Fruit fly (Drosophila melanogaster): ENCODE data around the gene CG17075.

CG17075 gene

dm6 chr2L:267441-268089, at the start of gene CG17075 (continued):
- peak; percentile 66 for TF ChIP-seq CG10565 (GFP tag; optimal IDR thresholded peaks at IDR 0.05)
- TF ChIP-seq CG11085 (GFP tag; IDR thresholded peaks at IDR 0.05) = peak; percentile 94
- TF ChIP-seq cato (GFP tag; optimal IDR thresholded peaks at IDR 0.05; ENCODE audit: borderline replicate concordance) = peak; percentile 88
- peak; percentile 42 for TF ChIP-seq CG7271 (tag; optimal IDR thresholded peaks at IDR 0.05)
- no peak for TF ChIP-seq tna (GFP tag; IDR thresholded peaks at IDR 0.05; ENCODE audit: partially characterized antibody)
- TF ChIP-seq CG11695 (GFP tag; IDR thresholded peaks at IDR 0.05) = peak; percentile 96
- peak; percentile 83 for TF ChIP-seq Fer2 (tag; optimal IDR thresholded peaks at IDR 0.05)
- TF ChIP-seq CHES-1-like (GFP tag; optimal IDR thresholded peaks at IDR 0.05) = peak; percentile 68
- peak; percentile 93 for TF ChIP-seq Abd-B (GFP tag; optimal IDR thresholded peaks at IDR 0.05)
- TF ChIP-seq Sox102F (GFP tag; optimal IDR thresholded peaks at IDR 0.05) = peak; percentile 97
- TF ChIP-seq Six4 (GFP tag; optimal IDR thresholded peaks at IDR 0.05) = peak; percentile 86
- TF ChIP-seq pros (GFP tag; optimal IDR thresholded peaks at IDR 0.05) = no peak
- TF ChIP-seq HmgZ (tag; optimal IDR thresholded peaks at IDR 0.05) = peak; percentile 95
- peak; percentile 75 to 96 for TF ChIP-seq Hr51 (GFP tag; optimal IDR thresholded peaks at IDR 0.05)
- TF ChIP-seq ind (GFP tag; optimal IDR thresholded peaks at IDR 0.05) = peak; percentile 94
- no peak for TF ChIP-seq CG8478 (optimal IDR thresholded peaks at IDR 0.05)
- TF ChIP-seq Hsf (GFP tag; optimal IDR thresholded peaks at IDR 0.05) = peak; percentile 91
- no peak for TF ChIP-seq CG16813 (GFP tag; IDR thresholded peaks at IDR 0.05; ENCODE audit: partially characterized antibody)
- no peak for TF ChIP-seq CG33557 (GFP tag; optimal IDR thresholded peaks at IDR 0.05)
- no peak for TF ChIP-seq Opbp (GFP tag; IDR thresholded peaks at IDR 0.05; ENCODE audit: partially characterized antibody)
- peak; percentile 64 for TF ChIP-seq CG10274 (GFP tag; optimal IDR thresholded peaks at IDR 0.05)
- peak; percentile 92 for TF ChIP-seq scrt (GFP tag; optimal IDR thresholded peaks at IDR 0.05)
- peak; percentile 24 for TF ChIP-seq CG3163 (GFP tag; optimal IDR thresholded peaks at IDR 0.05)
- peak; percentile 97 for TF ChIP-seq CG15269 (tag; optimal IDR thresholded peaks at IDR 0.05)
- TF ChIP-seq pita (GFP tag; optimal IDR thresholded peaks at IDR 0.05) = no peak
- TF ChIP-seq C15 (GFP tag; IDR thresholded peaks at IDR 0.05) = peak; percentile 95
- peak; percentile 84 for TF ChIP-seq sd (tag; optimal IDR thresholded peaks at IDR 0.05)
- TF ChIP-seq Xrp1 (GFP tag; IDR thresholded peaks at IDR 0.05) = peak; percentile 94
- TF ChIP-seq Elba2 (GFP tag; optimal IDR thresholded peaks at IDR 0.05) = no peak
- TF ChIP-seq CG6689 (GFP tag; IDR thresholded peaks at IDR 0.05) = peak; percentile 94
- TF ChIP-seq pum (GFP tag; optimal IDR thresholded peaks at IDR 0.05) = peak; percentile 76
- peak; percentile 72 for TF ChIP-seq abd-A (tag; optimal IDR thresholded peaks at IDR 0.05)
- peak; percentile 40 for TF ChIP-seq nom (GFP tag; optimal IDR thresholded peaks at IDR 0.05)
- TF ChIP-seq fd102C (GFP tag; optimal IDR thresholded peaks at IDR 0.05) = no peak
- TF ChIP-seq so (GFP tag; IDR thresholded peaks at IDR 0.05) = peak; percentile 93
- TF ChIP-seq gcm2 (GFP tag; optimal IDR thresholded peaks at IDR 0.05) = peak; percentile 74
- TF ChIP-seq lmd (GFP tag; IDR thresholded peaks at IDR 0.05) = peak; percentile 96
- TF ChIP-seq Hey (tag; optimal IDR thresholded peaks at IDR 0.05) = peak; percentile 62
- peak; percentile 90 for TF ChIP-seq wor (GFP tag; IDR thresholded peaks at IDR 0.05)
- peak; percentile 84 for TF ChIP-seq Vsx1 (GFP tag; optimal IDR thresholded peaks at IDR 0.05)
- TF ChIP-seq HLH54F (GFP tag; optimal IDR thresholded peaks at IDR 0.05) = peak; percentile 77
- peak; percentile 88 for TF ChIP-seq mam (GFP tag; optimal IDR thresholded peaks at IDR 0.05)
- peak; percentile 94 for TF ChIP-seq gcm (GFP tag; optimal IDR thresholded peaks at IDR 0.05)
- peak; percentile 92 for TF ChIP-seq dimm (GFP tag; IDR thresholded peaks at IDR 0.05)
- peak; percentile 65 for TF ChIP-seq NC2β (GFP tag; optimal IDR thresholded peaks at IDR 0.05)
- peak; percentile 58 for TF ChIP-seq CG2202 (tag; optimal IDR thresholded peaks at IDR 0.05)
- peak; percentile 94 for TF ChIP-seq CG7372 (GFP tag; IDR thresholded peaks at IDR 0.05)
- peak; percentile 81 for TF ChIP-seq CG4328 (GFP tag; optimal IDR thresholded peaks at IDR 0.05)
- no peak; the same call in 2 of the 3 replicates for TF ChIP-seq z (GFP tag; IDR thresholded peaks at IDR 0.05)
- no peak for TF ChIP-seq NC2α (GFP tag; optimal IDR thresholded peaks at IDR 0.05)
